Fruit fly (Drosophila melanogaster): ENCODE results near the gene CG32073.

CG32073 gene

dm6 chr3L:11089805-11090440 lies 17.5 kb downstream of the CG32073 start:
- TF ChIP-seq ttk (optimal IDR thresholded peaks at IDR 0.05) (no peak), h (optimal IDR thresholded peaks at IDR 0.05) (no peak), Myc (optimal IDR thresholded peaks at IDR 0.05) (no peak), Sin3A (optimal IDR thresholded peaks at IDR 0.05) (no peak), insv (optimal IDR thresholded peaks at IDR 0.05) (no peak), psq (optimal IDR thresholded peaks at IDR 0.05) (no peak)

DNA sequence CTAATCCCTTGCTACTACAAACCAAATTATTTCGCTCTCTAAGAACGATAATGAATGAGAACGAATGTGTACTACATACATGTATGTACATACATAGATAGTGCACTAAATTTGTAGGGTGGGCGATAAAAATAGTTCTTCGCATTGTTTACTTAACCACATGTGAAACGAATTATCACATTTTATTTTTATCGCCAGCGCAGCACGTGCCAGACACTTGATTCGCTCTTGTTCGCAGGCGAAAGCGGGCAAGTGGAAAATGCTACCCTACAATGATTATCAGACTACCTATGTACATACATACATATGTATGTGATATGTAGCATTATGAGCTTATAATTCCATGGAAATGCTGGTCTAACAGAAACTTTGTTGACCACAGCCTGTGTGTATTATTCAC lies 21.6 kb downstream of the CG32073 start:
- TF ChIP-seq Myc (optimal IDR thresholded peaks at IDR 0.05) (no peak), Sin3A (optimal IDR thresholded peaks at IDR 0.05) (no peak), psq (optimal IDR thresholded peaks at IDR 0.05) (no peak), insv (optimal IDR thresholded peaks at IDR 0.05) (no peak), h (optimal IDR thresholded peaks at IDR 0.05) (no peak), ttk (optimal IDR thresholded peaks at IDR 0.05) (no peak)

- TF ChIP-seq Sin3A (optimal IDR thresholded peaks at IDR 0.05), result no peak
These were observed 22.7 kb downstream of the CG32073 start for dm6 chr3L:11084557-11085231.

- TF ChIP-seq h (optimal IDR thresholded peaks at IDR 0.05) (no peak), ttk (optimal IDR thresholded peaks at IDR 0.05) (no peak), Sin3A (optimal IDR thresholded peaks at IDR 0.05) (no peak), insv (optimal IDR thresholded peaks at IDR 0.05) (no peak), psq (optimal IDR thresholded peaks at IDR 0.05) (no peak), Myc (optimal IDR thresholded peaks at IDR 0.05) (no peak)
These were observed 23.8 kb downstream of the CG32073 start for dm6 chr3L:11083605-11084004.

DNA sequence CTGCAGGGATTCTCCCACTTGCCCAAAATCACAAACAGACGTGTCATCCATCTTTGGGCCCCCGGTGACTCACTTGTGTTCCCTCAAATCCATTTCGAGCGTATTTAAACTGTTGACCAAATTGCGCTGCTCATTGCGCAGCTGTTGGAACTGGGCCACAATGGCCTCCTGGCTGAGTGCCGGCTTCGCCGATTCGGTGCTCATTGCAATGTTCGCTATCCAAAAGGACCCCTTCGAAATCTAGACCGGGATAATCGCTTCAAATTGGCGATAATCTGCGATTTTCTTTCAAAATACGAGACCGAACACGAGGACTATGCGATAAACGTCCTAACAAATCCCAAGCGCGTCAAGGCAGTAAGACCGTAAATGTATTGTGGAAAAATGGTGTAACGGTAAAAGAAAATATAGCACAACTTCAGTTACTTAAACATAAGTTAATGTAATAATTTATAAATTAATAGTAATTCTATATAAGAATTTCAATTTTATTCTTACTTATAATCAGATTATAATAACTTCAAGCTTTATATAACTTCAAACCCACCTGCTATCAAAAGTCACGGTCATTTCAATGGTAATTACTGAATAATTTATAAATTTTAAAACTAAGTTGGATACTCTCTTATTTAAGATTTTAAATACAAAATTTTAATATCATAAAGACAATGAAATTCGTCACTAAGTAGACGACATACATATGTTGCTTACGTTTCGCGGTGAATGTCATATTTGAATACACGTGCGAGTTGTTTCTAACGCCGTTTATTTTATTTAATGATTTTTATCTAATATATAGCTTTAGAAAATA lies 33.1 kb downstream of the CG32073 start, which contains the start of the genes Pfdn2 and Noc1:
Gene Pfdn2 (minus strand): TSS at position 346 of the 811 bp plus-strand sequence.
Gene Noc1 (plus strand): TSS at position 727 of the 811 bp plus-strand sequence.
- no peak for TF ChIP-seq Sin3A (optimal IDR thresholded peaks at IDR 0.05)
- no peak for TF ChIP-seq insv (optimal IDR thresholded peaks at IDR 0.05)
- TF ChIP-seq psq (optimal IDR thresholded peaks at IDR 0.05), result no peak
- no peak for TF ChIP-seq Myc (optimal IDR thresholded peaks at IDR 0.05)
- no peak for TF ChIP-seq h (optimal IDR thresholded peaks at IDR 0.05)
- TF ChIP-seq ttk (optimal IDR thresholded peaks at IDR 0.05), result no peak

dm6 chr3L:11071057-11071456 lies 36.3 kb downstream of the CG32073 start:
- TF ChIP-seq h (optimal IDR thresholded peaks at IDR 0.05), result no peak
- no peak for TF ChIP-seq insv (optimal IDR thresholded peaks at IDR 0.05)
- no peak for TF ChIP-seq Myc (optimal IDR thresholded peaks at IDR 0.05)
- TF ChIP-seq psq (optimal IDR thresholded peaks at IDR 0.05), result no peak
- TF ChIP-seq ttk (optimal IDR thresholded peaks at IDR 0.05), result no peak
- no peak for TF ChIP-seq Sin3A (optimal IDR thresholded peaks at IDR 0.05)

DNA sequence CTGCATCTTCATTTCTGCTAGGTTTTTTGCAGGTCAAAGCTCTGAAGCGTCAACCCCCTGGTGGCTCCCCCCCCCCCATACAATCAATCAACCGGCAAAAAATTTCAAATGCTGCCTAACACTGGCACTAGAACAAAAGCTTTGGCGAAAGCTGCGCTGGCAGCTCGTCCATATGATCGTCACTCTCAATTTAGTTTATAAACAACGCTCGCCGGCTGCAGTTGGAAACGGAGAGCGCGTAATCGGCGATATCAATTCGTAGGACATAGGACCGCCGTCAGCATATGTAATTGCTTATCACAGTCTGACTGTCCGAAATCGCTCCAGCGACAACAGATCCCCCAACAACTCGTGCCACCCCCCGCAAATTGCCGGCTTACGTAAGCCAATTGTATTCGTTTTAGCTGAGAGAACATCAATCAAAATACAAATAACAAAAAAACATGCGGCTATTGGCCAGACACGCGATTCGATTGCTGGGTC lies 37.0 kb downstream of the CG32073 start, which contains the start of gene Mocs1:
Gene Mocs1 (plus strand): TSS at position 155 of the 483 bp plus-strand sequence.
- TF ChIP-seq insv (optimal IDR thresholded peaks at IDR 0.05) (no peak), ttk (optimal IDR thresholded peaks at IDR 0.05) (no peak), Sin3A (optimal IDR thresholded peaks at IDR 0.05) (no peak), h (optimal IDR thresholded peaks at IDR 0.05) (no peak), Myc (optimal IDR thresholded peaks at IDR 0.05) (no peak), psq (optimal IDR thresholded peaks at IDR 0.05) (no peak)

- TF ChIP-seq h (optimal IDR thresholded peaks at IDR 0.05) (no peak), ttk (optimal IDR thresholded peaks at IDR 0.05) (no peak), Sin3A (optimal IDR thresholded peaks at IDR 0.05) (no peak), Myc (optimal IDR thresholded peaks at IDR 0.05) (no peak), insv (optimal IDR thresholded peaks at IDR 0.05) (no peak)
These were observed 37.6 kb downstream of the CG32073 start, which contains the start of gene CG6310 for dm6 chr3L:11069764-11070163. Gene CG6310 (minus strand): TSS chr3L:11069864.

DNA sequence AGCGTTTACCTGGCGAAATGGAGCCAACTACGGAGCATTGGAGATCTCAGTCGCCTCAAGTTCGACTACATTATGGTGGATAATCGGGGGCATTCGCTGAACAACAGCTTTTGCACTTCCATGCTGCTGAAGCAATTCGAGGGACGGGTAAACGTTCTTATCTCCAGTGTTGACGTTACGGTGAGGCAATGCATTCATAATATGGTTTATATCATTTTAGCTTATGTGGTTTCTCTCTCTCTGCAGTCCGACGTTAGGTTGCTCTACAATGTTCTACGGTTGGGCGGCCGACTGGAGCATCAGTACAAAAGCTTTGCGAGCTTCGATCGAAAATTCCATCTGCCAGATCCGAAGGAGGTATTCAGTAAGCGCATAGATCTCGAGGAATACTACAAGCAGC lies 41.5 kb downstream of the CG32073 start:
- TF ChIP-seq Sin3A (optimal IDR thresholded peaks at IDR 0.05) (no peak), Myc (optimal IDR thresholded peaks at IDR 0.05) (no peak), ttk (optimal IDR thresholded peaks at IDR 0.05) (no peak), insv (optimal IDR thresholded peaks at IDR 0.05) (no peak), h (optimal IDR thresholded peaks at IDR 0.05) (no peak), psq (optimal IDR thresholded peaks at IDR 0.05) (no peak)

- TF ChIP-seq ttk (optimal IDR thresholded peaks at IDR 0.05), result no peak
- TF ChIP-seq Sin3A (optimal IDR thresholded peaks at IDR 0.05), result no peak
- no peak for TF ChIP-seq h (optimal IDR thresholded peaks at IDR 0.05)
- TF ChIP-seq psq (optimal IDR thresholded peaks at IDR 0.05), result no peak
- TF ChIP-seq insv (optimal IDR thresholded peaks at IDR 0.05), result no peak
- no peak for TF ChIP-seq Myc (optimal IDR thresholded peaks at IDR 0.05)
These were observed 42.7 kb downstream of the CG32073 start, which contains the start of the genes CG32075, CG45101 and SuUR for dm6 chr3L:11064689-11065088. Gene CG32075 (minus strand): TSS chr3L:11064941. Gene CG45101 (plus strand): TSS chr3L:11064991. Gene SuUR (plus strand): TSS chr3L:11064991.

dm6 chr3L:11062441-11062840 lies 44.9 kb downstream of the CG32073 start, which contains the start of gene CG32069:
Gene CG32069 (minus strand): TSS chr3L:11062614.
- TF ChIP-seq Myc (optimal IDR thresholded peaks at IDR 0.05) (no peak), h (optimal IDR thresholded peaks at IDR 0.05) (no peak), Sin3A (optimal IDR thresholded peaks at IDR 0.05) (no peak), insv (optimal IDR thresholded peaks at IDR 0.05) (no peak), ttk (optimal IDR thresholded peaks at IDR 0.05) (no peak)
